Fruit fly (Drosophila melanogaster) Kc167 (cell line): Measurements from ENCODE around the gene CG5003.

Source experiments
- Myc ChIP-seq: fragments of >200 bp; optimal IDR thresholded peaks from 2 replicates; lab custom pipeline; 2017; ENCODE audit warnings: missing external identifiers
- Sin3A ChIP-seq: fragments of >200 bp; optimal IDR thresholded peaks from 2 replicates; lab custom pipeline; 2018; ENCODE audit warnings: missing external identifiers
- h ChIP-seq: fragments of >200 bp; optimal IDR thresholded peaks from 3 replicates; lab custom pipeline; 2018; ENCODE audit warnings: missing external identifiers
- insv ChIP-seq: fragments of >200 bp; optimal IDR thresholded peaks from 3 replicates; lab custom pipeline; 2018; ENCODE audit warnings: missing external identifiers
- psq ChIP-seq: fragments of >200 bp; optimal IDR thresholded peaks from 2 replicates; lab custom pipeline; 2017; ENCODE audit warnings: missing external identifiers
- ttk ChIP-seq: sonication (Bioruptor generic); optimal IDR thresholded peaks from 2 replicates; lab custom pipeline; 2017; ENCODE audit warnings: missing external identifiers

CG5003 gene

DNA sequence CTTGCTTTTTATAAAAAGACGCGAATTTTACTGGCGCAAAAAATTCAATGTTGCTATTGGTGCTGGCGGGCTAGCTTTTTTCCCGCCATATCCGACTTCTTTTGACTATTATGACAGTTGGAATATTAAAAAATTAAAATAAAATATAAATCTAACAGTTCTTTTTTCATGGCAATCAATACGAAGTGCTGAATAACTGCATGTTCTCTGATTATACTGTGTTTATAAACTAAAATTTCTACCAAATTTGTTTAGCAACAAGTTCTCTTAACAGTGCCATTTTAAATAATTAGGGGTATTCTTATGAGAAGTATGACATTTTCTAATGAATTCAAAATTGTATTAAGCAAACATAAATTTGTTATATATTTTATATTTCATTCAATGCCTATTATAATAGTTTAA lies 3.1 kb upstream of the CG5003 start, which contains the start of gene Boh1:
Gene Boh1, minus strand, starts transcription at position 76 of the 405 bp plus-strand sequence.
- no peak for TF ChIP-seq h (lab: Kevin White, UChicago)
- TF ChIP-seq Myc = no peak
- TF ChIP-seq Sin3A (lab: Kevin White, UChicago) = no peak

DNA sequence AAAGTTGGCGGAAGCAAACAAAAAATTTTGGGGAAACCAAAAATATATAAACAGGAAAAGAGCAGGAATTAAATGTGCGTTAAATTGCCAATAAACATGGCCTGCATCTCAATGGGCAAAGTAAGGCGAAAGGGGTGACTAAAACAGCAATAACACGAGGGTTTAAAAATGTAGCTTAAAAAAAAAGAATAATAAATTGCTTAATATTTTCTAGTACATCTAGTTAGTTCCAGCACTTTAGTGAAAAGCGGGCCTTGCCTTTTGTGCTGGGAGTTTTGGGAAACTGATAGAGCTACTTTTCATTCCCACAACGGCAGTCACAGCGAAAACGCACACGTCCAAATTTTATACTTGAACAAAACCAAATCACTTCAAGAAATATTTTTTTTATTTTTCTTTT lies 4.2 kb downstream of the CG5003 start, which contains the start of gene mil:
Gene mil, plus strand, starts transcription at position 301 of the 400 bp plus-strand sequence.
- TF ChIP-seq ttk (lab: Kevin White, UChicago) = no peak
- no peak for TF ChIP-seq h (lab: Kevin White, UChicago)
- TF ChIP-seq insv (lab: Kevin White, UChicago) = no peak
- no peak for TF ChIP-seq Sin3A (lab: Kevin White, UChicago)
- TF ChIP-seq psq = no peak

DNA sequence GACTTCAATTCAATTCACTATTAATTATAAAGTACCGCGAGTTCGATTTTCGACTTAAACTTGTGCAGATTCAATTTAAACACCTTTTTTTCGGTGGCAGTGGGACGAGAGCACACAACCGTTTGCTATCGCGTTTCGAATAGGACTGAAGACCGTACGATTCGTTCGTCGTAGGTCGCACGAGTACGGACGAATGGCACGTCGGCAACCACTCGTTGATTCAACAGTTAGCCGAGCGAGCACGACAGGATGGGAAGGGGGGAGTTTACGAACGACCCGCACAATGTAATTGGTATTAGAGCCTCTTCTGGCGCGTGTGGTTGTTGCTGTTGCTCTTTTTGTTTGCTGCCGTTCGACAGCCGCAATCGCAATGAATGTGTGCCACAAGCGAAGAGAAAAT lies 10.6 kb downstream of the CG5003 start, which contains the start of gene CG34353:
Gene CG34353, minus strand, starts transcription at position 149 of the 400 bp plus-strand sequence.
- TF ChIP-seq ttk (lab: Kevin White, UChicago) = no peak
- TF ChIP-seq Myc = no peak
- TF ChIP-seq Sin3A (lab: Kevin White, UChicago) = no peak
- no peak for TF ChIP-seq h (lab: Kevin White, UChicago)
- TF ChIP-seq insv (lab: Kevin White, UChicago) = no peak
- TF ChIP-seq psq = no peak

DNA sequence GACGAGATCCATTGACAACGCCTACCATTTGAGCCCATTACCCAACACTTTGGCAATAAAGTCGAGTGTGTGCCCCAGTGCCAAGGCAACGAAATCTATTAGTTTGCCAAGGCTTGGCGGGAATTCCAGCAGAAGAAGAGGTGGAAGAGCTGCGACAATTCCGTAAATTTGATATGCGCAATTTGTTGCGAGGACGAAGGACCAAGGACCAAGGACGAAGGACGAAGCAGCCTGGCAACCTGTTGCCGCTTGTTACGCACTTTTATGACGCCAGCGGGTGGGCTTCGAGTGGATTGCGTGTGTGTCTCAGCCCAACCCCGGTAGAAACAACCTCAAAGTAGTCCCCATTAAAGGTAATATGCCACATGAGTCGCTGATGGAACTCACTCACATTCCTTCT lies 28.2 kb downstream of the CG5003 start:
- TF ChIP-seq ttk (lab: Kevin White, UChicago) (no peak), insv (lab: Kevin White, UChicago) (no peak), h (lab: Kevin White, UChicago) (no peak), psq (no peak), Sin3A (lab: Kevin White, UChicago) (no peak), Myc (no peak)

DNA sequence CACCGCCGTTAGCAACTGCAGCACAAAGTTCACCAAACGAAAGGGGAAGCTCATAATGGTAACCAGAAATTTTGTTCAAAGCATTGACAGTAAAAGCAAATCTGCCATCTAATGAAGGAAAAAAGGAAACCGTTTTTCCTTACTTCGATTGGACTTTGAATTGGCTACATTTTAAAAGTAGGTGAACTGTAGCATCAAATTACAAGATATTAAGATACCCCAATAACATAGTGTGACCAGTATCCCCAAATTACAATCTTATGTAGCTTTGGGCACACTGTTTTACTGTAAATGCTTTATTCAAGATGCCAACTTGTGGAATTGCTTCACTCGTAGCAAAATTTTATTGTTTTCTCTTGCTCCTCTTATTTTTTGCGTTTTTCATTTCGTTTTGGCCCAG lies 44.0 kb downstream of the CG5003 start, which contains the start of gene CG12426:
Gene CG12426, minus strand, starts transcription at position 101 of the 400 bp plus-strand sequence.
- no peak for TF ChIP-seq ttk (lab: Kevin White, UChicago)
- no peak for TF ChIP-seq h (lab: Kevin White, UChicago)
- TF ChIP-seq Myc = no peak
- no peak for TF ChIP-seq psq
- TF ChIP-seq insv (lab: Kevin White, UChicago) = no peak
- no peak for TF ChIP-seq Sin3A (lab: Kevin White, UChicago)
